Fruit fly (Drosophila melanogaster): ENCODE data around the gene CG7560.

Gene CG7560

DNA sequence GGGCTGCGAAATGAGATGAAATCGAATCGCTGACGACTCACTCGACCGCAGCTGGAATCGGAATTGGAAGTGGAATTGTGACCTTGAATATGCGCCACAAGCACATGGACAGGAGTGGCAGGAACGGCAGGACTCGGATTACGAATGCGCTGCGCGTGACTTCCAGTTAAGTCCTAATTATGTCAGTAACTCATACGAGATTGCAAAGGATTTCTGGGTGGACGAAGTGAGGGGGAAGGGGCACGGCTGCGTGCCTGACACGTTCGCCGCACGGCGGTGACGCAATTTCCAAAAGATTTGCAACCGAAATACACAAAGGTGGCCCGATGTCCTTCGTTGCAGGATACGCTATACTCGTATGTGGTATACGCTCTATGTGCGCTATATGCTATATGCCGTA is 3.1 kb upstream of the CG7560 start:
- no peak for TF ChIP-seq Sin3A (optimal IDR thresholded peaks at IDR 0.05)
- no peak for TF ChIP-seq insv (optimal IDR thresholded peaks at IDR 0.05)
- no peak for TF ChIP-seq Myc (optimal IDR thresholded peaks at IDR 0.05)
- no peak for TF ChIP-seq ttk (optimal IDR thresholded peaks at IDR 0.05)
- TF ChIP-seq psq (optimal IDR thresholded peaks at IDR 0.05), result no peak
- no peak for TF ChIP-seq h (optimal IDR thresholded peaks at IDR 0.05)

DNA sequence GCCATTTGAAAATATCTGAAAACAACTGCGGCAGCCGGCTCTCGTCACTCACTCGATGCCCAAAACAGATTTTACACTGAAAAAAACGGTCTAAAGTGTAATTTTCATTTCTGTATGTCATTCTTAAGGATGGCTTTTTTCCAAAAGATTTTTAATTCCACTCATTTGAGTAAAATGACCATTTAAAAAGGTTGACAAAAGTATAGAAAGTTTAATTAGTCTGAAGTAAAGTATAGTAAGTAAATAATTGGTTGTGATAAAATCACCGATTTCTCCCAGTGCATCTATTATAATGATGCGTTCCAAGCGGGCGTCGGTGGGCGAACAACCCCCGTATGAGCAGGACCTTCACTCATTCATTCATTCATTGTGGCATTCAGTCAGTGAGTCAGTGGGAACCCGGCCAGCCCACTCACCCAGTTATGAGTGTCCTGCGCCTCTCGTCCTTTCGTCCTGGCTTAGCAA is 2.6 kb upstream of the CG7560 start:
- TF ChIP-seq ttk (optimal IDR thresholded peaks at IDR 0.05), result no peak

DNA sequence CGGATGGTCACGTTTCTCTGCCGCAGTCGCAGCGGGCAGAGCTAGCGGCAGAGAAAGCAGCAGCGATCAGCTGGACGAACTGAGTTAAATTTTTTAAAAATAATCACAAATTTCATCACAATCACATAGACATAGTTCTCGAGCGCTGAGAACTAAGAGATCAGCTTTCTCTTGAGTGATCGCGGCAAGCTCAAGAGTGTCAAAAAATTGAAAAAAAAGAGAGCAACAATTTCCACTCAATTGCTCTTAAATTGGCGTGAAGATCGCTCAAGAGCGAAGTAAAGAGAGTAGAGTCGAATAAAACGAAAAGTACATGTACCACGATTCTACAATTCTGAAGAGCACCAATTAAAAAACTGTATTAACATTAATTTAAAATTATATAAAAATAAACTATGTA is 3.4 kb downstream of the CG7560 start:
- no peak for TF ChIP-seq psq (optimal IDR thresholded peaks at IDR 0.05)
- no peak for TF ChIP-seq insv (optimal IDR thresholded peaks at IDR 0.05)
- TF ChIP-seq h (optimal IDR thresholded peaks at IDR 0.05), result no peak
- no peak for TF ChIP-seq ttk (optimal IDR thresholded peaks at IDR 0.05)
- TF ChIP-seq Myc (optimal IDR thresholded peaks at IDR 0.05), result no peak
- TF ChIP-seq Sin3A (optimal IDR thresholded peaks at IDR 0.05), result no peak

DNA sequence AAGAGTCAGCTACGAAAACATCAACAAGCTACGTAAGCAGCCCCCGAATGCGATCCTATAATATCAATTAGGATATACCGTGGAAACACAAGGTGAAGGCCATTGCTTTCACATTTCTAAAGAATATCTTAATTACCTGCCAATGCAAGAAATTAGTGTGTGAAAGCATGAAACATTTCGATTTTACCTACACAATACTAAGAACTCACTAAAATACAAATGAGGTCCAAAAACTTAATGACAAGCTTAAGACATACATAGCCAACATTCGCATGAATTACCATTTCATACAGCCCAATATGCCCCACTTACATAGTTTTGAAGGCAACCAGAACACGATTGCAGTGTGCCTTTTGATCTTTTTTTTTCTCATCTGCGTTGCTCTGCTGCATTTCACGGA is 4.7 kb downstream of the CG7560 start:
- TF ChIP-seq ttk (optimal IDR thresholded peaks at IDR 0.05) (no peak), Sin3A (optimal IDR thresholded peaks at IDR 0.05) (no peak), h (optimal IDR thresholded peaks at IDR 0.05) (no peak), psq (optimal IDR thresholded peaks at IDR 0.05) (no peak), Myc (optimal IDR thresholded peaks at IDR 0.05) (no peak), insv (optimal IDR thresholded peaks at IDR 0.05) (no peak)

DNA sequence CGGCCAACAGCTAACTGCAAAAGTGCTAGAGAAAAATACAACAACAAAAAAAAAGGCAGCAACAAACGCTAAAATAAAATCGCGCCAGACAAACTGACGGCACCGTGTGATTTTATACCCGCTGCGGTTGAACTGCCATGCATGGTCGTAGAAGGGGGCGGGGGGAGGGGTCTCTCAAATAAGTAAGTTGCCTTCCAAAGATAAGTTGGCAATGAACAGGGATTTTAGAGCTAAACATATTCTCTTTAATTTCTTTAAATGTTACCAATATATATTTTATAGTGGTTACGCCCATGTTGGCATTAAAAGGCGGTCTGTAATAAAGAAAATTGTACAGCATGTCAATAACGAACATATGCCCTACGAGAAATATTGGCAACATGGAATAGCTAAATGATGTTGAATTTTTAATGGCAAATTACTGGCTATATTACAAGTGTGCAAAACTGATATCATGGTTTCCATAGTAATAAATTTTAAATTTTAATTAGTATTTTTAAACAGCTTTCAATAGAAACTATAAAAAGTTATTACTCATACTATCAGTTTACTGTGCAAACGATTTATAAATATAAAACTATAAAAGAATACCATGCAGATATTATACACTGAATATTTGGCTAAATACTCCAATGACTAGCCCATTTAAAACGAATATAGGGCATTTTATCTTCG is 6.4 kb downstream of the CG7560 start:
- TF ChIP-seq h (optimal IDR thresholded peaks at IDR 0.05) (no peak), Sin3A (optimal IDR thresholded peaks at IDR 0.05) (no peak), Myc (optimal IDR thresholded peaks at IDR 0.05) (no peak), psq (optimal IDR thresholded peaks at IDR 0.05) (no peak), insv (optimal IDR thresholded peaks at IDR 0.05) (no peak), ttk (optimal IDR thresholded peaks at IDR 0.05) (no peak)

DNA sequence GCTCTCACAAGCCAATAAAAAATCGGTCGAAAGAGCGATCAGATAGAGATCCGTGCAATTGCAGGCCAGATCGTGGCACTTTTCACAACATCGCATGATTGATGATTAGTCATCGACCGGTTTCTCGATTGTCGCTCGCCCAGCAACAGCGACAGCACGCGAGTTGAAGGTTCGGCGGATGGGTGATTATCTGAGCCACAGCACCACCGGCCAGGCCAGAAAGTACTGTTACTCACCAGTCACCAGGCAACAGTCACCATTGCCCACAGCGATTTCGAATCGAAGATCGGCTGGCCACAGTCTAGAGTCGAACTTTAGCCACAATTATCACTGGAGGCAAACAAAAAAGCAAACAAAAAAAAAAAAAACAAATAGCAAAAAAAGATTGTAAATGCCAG is 7.0 kb downstream of the CG7560 start:
- TF ChIP-seq psq (optimal IDR thresholded peaks at IDR 0.05), result no peak
- TF ChIP-seq Sin3A (optimal IDR thresholded peaks at IDR 0.05), result no peak
- no peak for TF ChIP-seq ttk (optimal IDR thresholded peaks at IDR 0.05)
- no peak for TF ChIP-seq Myc (optimal IDR thresholded peaks at IDR 0.05)
- TF ChIP-seq insv (optimal IDR thresholded peaks at IDR 0.05), result no peak
- no peak for TF ChIP-seq h (optimal IDR thresholded peaks at IDR 0.05)

DNA sequence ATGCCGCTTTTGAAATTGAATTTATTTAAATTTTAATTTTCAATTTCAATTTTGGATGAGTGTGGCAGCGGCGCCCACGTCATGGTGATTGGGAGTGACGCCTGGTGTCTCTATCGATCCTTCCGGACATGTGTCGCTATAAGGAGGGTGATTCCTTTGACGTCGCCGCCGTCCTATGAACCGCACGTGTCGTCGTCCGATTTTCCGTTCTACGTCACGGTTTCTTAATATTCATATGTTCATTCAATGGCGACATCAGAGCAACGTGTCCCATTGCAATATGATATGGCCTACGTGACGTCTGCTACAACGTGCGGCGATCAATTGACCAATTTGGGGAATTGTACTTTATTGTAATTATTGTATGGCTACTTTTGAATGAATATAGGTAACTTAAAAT is 7.5 kb downstream of the CG7560 start:
- TF ChIP-seq h (optimal IDR thresholded peaks at IDR 0.05) (no peak), Sin3A (optimal IDR thresholded peaks at IDR 0.05) (no peak)

DNA sequence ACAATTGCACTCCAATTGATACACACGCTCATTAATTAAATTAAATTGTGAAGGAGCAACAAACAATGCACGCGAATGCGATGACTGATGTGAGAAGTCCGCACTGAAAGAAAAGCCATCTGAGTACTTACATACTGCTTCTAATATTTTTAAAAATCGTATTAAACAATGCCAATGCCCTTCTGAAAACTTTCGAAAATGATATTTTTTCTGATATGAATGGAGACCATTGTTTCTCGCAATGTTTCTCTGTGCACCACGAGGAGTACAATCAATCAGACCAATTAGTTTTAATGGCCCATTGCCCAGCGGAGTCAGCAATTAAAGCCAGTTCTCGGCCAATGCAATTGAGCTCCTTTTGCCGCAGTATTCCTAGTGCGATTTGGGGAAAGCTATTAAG is 8.2 kb downstream of the CG7560 start:
- TF ChIP-seq psq (optimal IDR thresholded peaks at IDR 0.05) (no peak), ttk (optimal IDR thresholded peaks at IDR 0.05) (no peak), Myc (optimal IDR thresholded peaks at IDR 0.05) (no peak), Sin3A (optimal IDR thresholded peaks at IDR 0.05) (no peak), h (optimal IDR thresholded peaks at IDR 0.05) (no peak), insv (optimal IDR thresholded peaks at IDR 0.05) (no peak)

DNA sequence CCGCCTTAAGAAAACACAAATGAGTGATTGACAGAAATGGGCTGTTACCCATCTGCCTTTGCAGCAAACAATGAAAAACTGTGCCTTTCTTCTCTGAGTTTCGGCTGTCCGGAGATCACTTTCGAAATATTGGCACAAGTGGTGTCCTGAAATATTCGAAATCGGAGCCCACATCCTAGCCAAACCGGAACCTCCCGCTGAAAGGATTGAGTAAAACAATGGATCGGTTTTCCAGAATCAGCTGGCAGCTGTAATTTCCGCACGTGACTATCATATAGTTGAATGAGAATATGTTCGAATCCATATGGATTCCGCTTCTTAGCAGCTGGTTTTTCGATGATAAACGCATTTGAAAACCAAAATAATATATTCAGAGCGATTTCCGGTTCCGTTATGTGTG is 9.2 kb downstream of the CG7560 start:
- no peak for TF ChIP-seq psq (optimal IDR thresholded peaks at IDR 0.05)
- no peak for TF ChIP-seq h (optimal IDR thresholded peaks at IDR 0.05)
- no peak for TF ChIP-seq ttk (optimal IDR thresholded peaks at IDR 0.05)
- TF ChIP-seq insv (optimal IDR thresholded peaks at IDR 0.05), result no peak
- no peak for TF ChIP-seq Sin3A (optimal IDR thresholded peaks at IDR 0.05)

DNA sequence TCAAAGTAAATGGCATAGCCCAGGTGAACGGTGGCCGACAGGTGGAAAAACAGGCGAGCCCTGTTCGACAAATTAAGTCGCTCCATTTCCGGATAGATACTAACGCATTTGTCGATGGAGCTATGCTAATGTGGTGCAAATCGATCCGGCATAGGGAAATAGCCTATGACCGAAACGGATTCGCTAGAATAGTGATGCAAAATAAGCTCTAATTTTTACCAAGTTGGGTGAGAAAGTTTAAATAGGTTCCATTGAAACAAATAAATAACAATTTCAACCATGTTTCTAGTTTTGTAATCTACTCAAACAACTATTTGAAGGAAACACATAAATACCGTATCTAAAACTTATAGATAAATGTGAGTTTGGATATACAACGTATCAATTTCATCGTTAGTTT is 10.4 kb downstream of the CG7560 start, which contains the start of gene CG6149:
Gene CG6149, minus strand, starts transcription at position 101 of the 400 bp plus-strand sequence.
- no peak for TF ChIP-seq psq (optimal IDR thresholded peaks at IDR 0.05)
- TF ChIP-seq insv (optimal IDR thresholded peaks at IDR 0.05), result no peak
- no peak for TF ChIP-seq Sin3A (optimal IDR thresholded peaks at IDR 0.05)

DNA sequence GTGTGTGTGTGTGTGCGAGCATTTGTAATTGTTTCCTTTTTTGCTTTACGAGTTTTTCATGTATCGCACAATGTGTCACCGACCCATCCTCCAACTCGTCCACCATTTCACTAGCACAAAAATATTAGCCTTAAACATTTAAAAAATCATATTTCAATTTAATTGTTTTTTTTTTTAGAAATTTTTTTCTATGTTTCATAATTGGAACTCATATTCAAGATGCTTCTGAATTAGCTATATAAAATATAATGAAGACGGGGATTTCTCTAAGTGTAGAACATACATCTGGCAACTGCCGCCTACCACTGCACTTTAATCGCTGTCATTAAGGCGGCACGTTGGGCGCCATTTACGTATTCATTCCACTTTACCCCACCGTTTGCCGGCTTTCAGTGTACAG is 14.6 kb downstream of the CG7560 start:
- TF ChIP-seq psq (optimal IDR thresholded peaks at IDR 0.05) (no peak), h (optimal IDR thresholded peaks at IDR 0.05) (no peak), insv (optimal IDR thresholded peaks at IDR 0.05) (no peak), Sin3A (optimal IDR thresholded peaks at IDR 0.05) (no peak), ttk (optimal IDR thresholded peaks at IDR 0.05) (no peak), Myc (optimal IDR thresholded peaks at IDR 0.05) (no peak)

DNA sequence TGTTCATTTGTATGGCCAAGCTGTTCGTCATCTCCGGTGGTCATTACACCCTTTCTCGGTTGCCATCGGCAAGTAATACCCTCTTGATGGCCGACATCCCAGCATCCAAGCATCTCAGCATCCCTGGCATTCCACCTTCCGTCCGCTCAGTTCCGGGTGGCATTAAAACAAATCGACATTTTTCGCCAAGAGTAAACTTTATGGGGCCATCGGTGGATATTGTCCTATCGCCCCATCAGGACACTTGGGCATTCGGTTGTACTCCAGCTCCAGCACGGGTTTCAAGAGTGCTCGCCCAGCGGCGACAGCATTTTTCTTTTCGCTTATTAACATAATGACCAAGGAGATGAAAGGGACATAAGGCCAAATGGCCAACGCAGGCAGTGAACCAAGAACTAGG is 15.3 kb downstream of the CG7560 start:
- no peak for TF ChIP-seq h (optimal IDR thresholded peaks at IDR 0.05)
- no peak for TF ChIP-seq Sin3A (optimal IDR thresholded peaks at IDR 0.05)
- TF ChIP-seq Myc (optimal IDR thresholded peaks at IDR 0.05), result no peak
- TF ChIP-seq psq (optimal IDR thresholded peaks at IDR 0.05), result no peak
- no peak for TF ChIP-seq ttk (optimal IDR thresholded peaks at IDR 0.05)
- no peak for TF ChIP-seq insv (optimal IDR thresholded peaks at IDR 0.05)

DNA sequence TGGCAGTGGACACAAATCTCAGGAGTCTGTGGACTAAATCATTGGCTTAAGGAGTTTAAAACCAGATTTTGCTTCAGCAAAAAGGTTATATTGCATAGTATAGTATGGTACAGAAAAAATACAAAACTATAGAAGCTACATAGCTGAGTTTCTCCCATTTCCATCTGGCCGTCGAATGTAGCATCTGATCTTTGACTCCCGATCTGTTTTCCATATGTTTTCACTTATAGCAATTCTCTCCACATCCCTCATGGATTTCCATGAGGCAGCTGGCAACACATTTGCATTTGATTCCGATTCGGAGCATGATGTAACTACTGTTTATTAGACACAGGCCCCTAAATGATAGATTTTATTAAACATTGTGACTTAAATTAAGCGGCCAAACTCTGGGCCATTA is 15.8 kb downstream of the CG7560 start:
- no peak for TF ChIP-seq h (optimal IDR thresholded peaks at IDR 0.05)
